Fruit fly (Drosophila melanogaster) whole organism, prepupa: ENCODE data around the gene CG7191.
A peak's percentile ranks its signal among the peaks of the same experiment; 100 is the strongest.

Source experiments
- CG10631 ChIP-seq: fragments of 200-800 bp; sonication (Bioruptor generic); optimal IDR thresholded peaks from 2 replicates; lab custom pipeline; 2016; ENCODE audit warnings: missing biosample characterization, missing genetic modification characterization
- CG10669 ChIP-seq: fragments of 200-800 bp; sonication (Bioruptor generic); optimal IDR thresholded peaks from 3 replicates; lab custom pipeline; 2018; ENCODE audit warnings: missing biosample characterization, mild to moderate bottlenecking, missing genetic modification characterization, moderate library complexity
- CG11294 ChIP-seq: fragments of 200-800 bp; sonication (Bioruptor generic); IDR thresholded peaks from 2 replicates; pipeline ENCODE4 v1.3.6; 2022; ENCODE audit warnings: missing biosample characterization, missing genetic modification characterization
- CG11762 ChIP-seq: fragments of 200-800 bp; sonication (Bioruptor generic); optimal IDR thresholded peaks from 3 replicates; lab custom pipeline; 2016; ENCODE audit warnings: missing biosample characterization, missing genetic modification characterization; ENCODE audit not compliant: insufficient read depth
- CG11902 ChIP-seq: fragments of 200-800 bp; sonication (Bioruptor generic); optimal IDR thresholded peaks from 3 replicates; lab custom pipeline; 2016; ENCODE audit warnings: missing biosample characterization, missing genetic modification characterization
- CG15336 ChIP-seq: fragments of 200-800 bp; sonication (Bioruptor generic); IDR thresholded peaks from 2 replicates; pipeline ENCODE4 v1.3.6; 2022; ENCODE audit warnings: missing biosample characterization, missing genetic modification characterization
- CG1621 ChIP-seq: fragments of 200-800 bp; sonication (Bioruptor generic); optimal IDR thresholded peaks from 3 replicates; lab custom pipeline; 2018; ENCODE audit warnings: missing biosample characterization, mild to moderate bottlenecking, missing genetic modification characterization
- CG16779 ChIP-seq: fragments of 200-800 bp; sonication (Bioruptor generic); optimal IDR thresholded peaks from 3 replicates; lab custom pipeline; 2017; ENCODE audit warnings: missing biosample characterization, mild to moderate bottlenecking, missing genetic modification characterization
- CG3032 ChIP-seq: fragments of 200-800 bp; optimal IDR thresholded peaks from 2 replicates; lab custom pipeline; 2019; ENCODE audit warnings: missing biosample characterization, mild to moderate bottlenecking, missing genetic modification characterization, moderate library complexity
- CG34406 ChIP-seq: fragments of 200-800 bp; sonication (Bioruptor generic); optimal IDR thresholded peaks from 3 replicates; lab custom pipeline; 2016; ENCODE audit warnings: missing biosample characterization, missing genetic modification characterization
- CG3919 ChIP-seq: fragments of 200-800 bp; sonication (Bioruptor generic); optimal IDR thresholded peaks from 3 replicates; lab custom pipeline; 2016; ENCODE audit warnings: missing biosample characterization, missing genetic modification characterization
- CG6163 ChIP-seq: fragments of 200-800 bp; sonication (Bioruptor generic); IDR thresholded peaks from 3 replicates; pipeline ENCODE4 v1.3.6; 2022; ENCODE audit warnings: missing biosample characterization, missing genetic modification characterization
- CG6276 ChIP-seq: fragments of 200-800 bp; sonication (Bioruptor generic); optimal IDR thresholded peaks from 2 replicates; lab custom pipeline; 2017; ENCODE audit warnings: missing biosample characterization, mild to moderate bottlenecking, missing genetic modification characterization
- CG6808 ChIP-seq: fragments of 200-800 bp; sonication (Bioruptor generic); optimal IDR thresholded peaks from 3 replicates; lab custom pipeline; 2017; ENCODE audit warnings: missing biosample characterization, missing genetic modification characterization, mild to moderate bottlenecking, moderate library complexity, missing genetic modification reagents
- CG6854 ChIP-seq: fragments of 200-800 bp; sonication (Bioruptor generic); optimal IDR thresholded peaks from 2 replicates; lab custom pipeline; 2017; ENCODE audit warnings: missing biosample characterization, mild to moderate bottlenecking, missing genetic modification characterization
- CG7368 ChIP-seq: fragments of 200-800 bp; sonication (Bioruptor generic); optimal IDR thresholded peaks from 3 replicates; lab custom pipeline; 2016; ENCODE audit warnings: missing biosample characterization, missing genetic modification characterization
- CG8119 ChIP-seq: fragments of 200-800 bp; sonication (Bioruptor generic); IDR thresholded peaks from 3 replicates; pipeline ENCODE4 v1.3.6; 2022; ENCODE audit warnings: missing biosample characterization, missing genetic modification characterization
- CG8319 ChIP-seq: fragments of 200-800 bp; sonication (Bioruptor generic); optimal IDR thresholded peaks from 3 replicates; lab custom pipeline; 2016; ENCODE audit warnings: missing biosample characterization, missing genetic modification characterization
- CG8632 ChIP-seq: fragments of 200-800 bp; sonication (Bioruptor generic); optimal IDR thresholded peaks from 3 replicates; lab custom pipeline; 2016; ENCODE audit warnings: missing biosample characterization, missing genetic modification characterization
- CG9139 ChIP-seq: fragments of 200-800 bp; sonication (Bioruptor generic); optimal IDR thresholded peaks from 3 replicates; lab custom pipeline; 2017; ENCODE audit warnings: missing biosample characterization, mild to moderate bottlenecking, missing genetic modification characterization
- Eip78C ChIP-seq: fragments of 200-800 bp; sonication (Bioruptor generic); peaks from one replicate; lab custom pipeline; 2016; ENCODE audit warnings: missing biosample characterization, missing genetic modification characterization
- Ets96B ChIP-seq: fragments of 200-800 bp; optimal IDR thresholded peaks from 2 replicates; lab custom pipeline; 2019; ENCODE audit warnings: missing biosample characterization, mild to moderate bottlenecking, missing genetic modification characterization, moderate library complexity
- Gug ChIP-seq: fragments of 200-800 bp; sonication (Bioruptor generic); IDR thresholded peaks from 2 replicates; pipeline ENCODE4 v1.3.6; 2022; ENCODE audit warnings: missing biosample characterization, missing genetic modification characterization
- Hr39 ChIP-seq: fragments of 200-800 bp; sonication (Bioruptor generic); optimal IDR thresholded peaks from 2 replicates; lab custom pipeline; 2016; ENCODE audit warnings: missing biosample characterization, missing genetic modification characterization
- Hr4 ChIP-seq: fragments of 200-800 bp; sonication (Bioruptor generic); optimal IDR thresholded peaks from 3 replicates; lab custom pipeline; 2016; ENCODE audit warnings: missing biosample characterization, missing genetic modification characterization
- Lpt ChIP-seq: fragments of 200-800 bp; sonication (Bioruptor generic); optimal IDR thresholded peaks from 3 replicates; lab custom pipeline; 2016; ENCODE audit warnings: missing biosample characterization, missing genetic modification characterization
- OdsH ChIP-seq: fragments of 200-800 bp; sonication (Bioruptor generic); optimal IDR thresholded peaks from 3 replicates; lab custom pipeline; 2016; ENCODE audit warnings: missing biosample characterization, missing genetic modification characterization
- Sox102F ChIP-seq: fragments of 200-800 bp; sonication (Bioruptor generic); optimal IDR thresholded peaks from 2 replicates; lab custom pipeline; 2016; ENCODE audit warnings: missing biosample characterization, mild to moderate bottlenecking, missing genetic modification characterization
- Sox14 ChIP-seq: fragments of 200-800 bp; sonication (Bioruptor generic); optimal IDR thresholded peaks from 3 replicates; lab custom pipeline; 2016; ENCODE audit warnings: missing biosample characterization, missing genetic modification characterization
- Sox15 ChIP-seq: fragments of 200-800 bp; sonication (Bioruptor generic); optimal IDR thresholded peaks from 3 replicates; lab custom pipeline; 2016; ENCODE audit warnings: missing biosample characterization, missing genetic modification characterization
- achi ChIP-seq: fragments of 200-800 bp; sonication (Bioruptor generic); optimal IDR thresholded peaks from 3 replicates; lab custom pipeline; 2016; ENCODE audit warnings: missing biosample characterization, missing genetic modification characterization
- acj6 ChIP-seq: fragments of 200-800 bp; sonication (Bioruptor generic); optimal IDR thresholded peaks from 3 replicates; lab custom pipeline; 2016; ENCODE audit warnings: missing biosample characterization, missing genetic modification characterization
- cyc ChIP-seq: fragments of 200-800 bp; sonication (Bioruptor generic); optimal IDR thresholded peaks from 3 replicates; lab custom pipeline; 2016; ENCODE audit warnings: missing biosample characterization, missing genetic modification characterization
- dac ChIP-seq: fragments of 200-800 bp; sonication (Bioruptor generic); optimal IDR thresholded peaks from 2 replicates; lab custom pipeline; 2017; ENCODE audit warnings: missing biosample characterization, mild to moderate bottlenecking, missing genetic modification characterization
- dsx ChIP-seq: fragments of 200-800 bp; optimal IDR thresholded peaks from 3 replicates; lab custom pipeline; 2019; ENCODE audit warnings: missing biosample characterization, mild to moderate bottlenecking, missing genetic modification characterization, moderate library complexity; ENCODE audit not compliant: poor library complexity, severe bottlenecking
- eg ChIP-seq: fragments of 200-800 bp; sonication (Bioruptor generic); IDR thresholded peaks from 3 replicates; pipeline ENCODE4 v1.3.6; 2022; ENCODE audit warnings: missing biosample characterization, missing genetic modification characterization
- esn ChIP-seq: fragments of 200-800 bp; sonication (Bioruptor generic); optimal IDR thresholded peaks from 2 replicates; lab custom pipeline; 2016; ENCODE audit warnings: missing biosample characterization, mild to moderate bottlenecking, missing genetic modification characterization, moderate library complexity
- fd85E ChIP-seq: fragments of 200-800 bp; sonication (Bioruptor generic); optimal IDR thresholded peaks from 3 replicates; lab custom pipeline; 2016; ENCODE audit warnings: missing biosample characterization, missing genetic modification characterization
- fkh ChIP-seq: fragments of 200-800 bp; sonication (Bioruptor generic); optimal IDR thresholded peaks from 3 replicates; lab custom pipeline; 2017; ENCODE audit warnings: missing biosample characterization, mild to moderate bottlenecking, missing genetic modification characterization, moderate library complexity
- lz ChIP-seq: fragments of 200-800 bp; sonication (Bioruptor generic); optimal IDR thresholded peaks from 3 replicates; lab custom pipeline; 2016; ENCODE audit warnings: missing biosample characterization, missing genetic modification characterization
- pdm3 ChIP-seq: fragments of 200-800 bp; sonication (Bioruptor generic); optimal IDR thresholded peaks from 3 replicates; lab custom pipeline; 2016; ENCODE audit warnings: missing biosample characterization, missing genetic modification characterization
- spab ChIP-seq: fragments of 200-800 bp; sonication (Bioruptor generic); optimal IDR thresholded peaks from 2 replicates; lab custom pipeline; 2017; ENCODE audit warnings: missing biosample characterization, mild to moderate bottlenecking, missing genetic modification characterization, missing genetic modification reagents
- ss ChIP-seq, 2 experiments: fragments of 200-800 bp; sonication (Bioruptor generic); optimal IDR thresholded peaks; 2 replicates in 1 of 2; 3 replicates in 1 of 2; lab custom pipeline; 2017 to 2018; ENCODE audit warnings: mild to moderate bottlenecking in 2 of 2, missing biosample characterization in 2 of 2, missing genetic modification characterization in 2 of 2, moderate library complexity in 1 of 2
- topi ChIP-seq: fragments of 200-800 bp; sonication (Bioruptor generic); optimal IDR thresholded peaks from 3 replicates; lab custom pipeline; 2016; ENCODE audit warnings: missing biosample characterization, missing genetic modification characterization
- vri ChIP-seq: fragments of 200-800 bp; sonication (Bioruptor generic); optimal IDR thresholded peaks from 3 replicates; lab custom pipeline; 2016; ENCODE audit warnings: missing biosample characterization, mild to moderate bottlenecking, missing genetic modification characterization

The CG7191 gene

DNA sequence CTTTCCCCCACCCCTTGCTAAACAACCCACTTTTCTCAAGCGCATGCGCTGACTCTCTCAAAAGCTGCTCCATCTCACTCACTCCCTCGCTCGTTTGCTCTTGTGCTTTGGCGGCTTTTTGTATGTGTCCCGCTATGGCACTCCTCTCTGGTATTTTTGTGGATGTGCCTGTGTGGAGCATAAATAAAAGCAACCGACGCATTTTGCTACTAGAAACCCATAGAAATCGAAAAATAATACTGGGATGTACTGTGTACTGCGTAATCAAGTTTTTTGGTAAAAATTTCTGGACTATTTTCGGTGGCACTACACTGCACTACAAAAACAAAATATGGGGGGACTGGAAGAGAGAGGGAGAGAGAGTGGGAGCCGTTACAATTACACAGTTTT is 42.3 kb downstream of the CG7191 start:
- TF ChIP-seq CG6854 (GFP tag; lab: Kevin White, UChicago) (peak; percentile 71), CG6808 (GFP tag; lab: Kevin White, UChicago) (no peak), lz (peak; percentile 2), Lpt (GFP tag; lab: Kevin White, UChicago) (peak; percentile 38), CG8119 (GFP tag; lab: Robert Waterston, UW) (peak; percentile 38; the same call in 2 of the 3 replicates), dac (no peak), topi (GFP tag; lab: Kevin White, UChicago) (peak; percentile 18), achi (GFP tag; lab: Kevin White, UChicago) (no peak), Eip78C (peak; percentile 73), CG15336 (GFP tag; lab: Robert Waterston, UW) (peak; percentile 34; the same call in 1 of the 2 replicates), esn (GFP tag; lab: Kevin White, UChicago) (peak; percentile 3), pdm3 (GFP tag; lab: Kevin White, UChicago) (no peak), eg (GFP tag; lab: Robert Waterston, UW) (peak; percentile 44; the same call in 2 of the 3 replicates), fkh (GFP tag; lab: Kevin White, UChicago) (peak; percentile 93), CG10631 (GFP tag; lab: Kevin White, UChicago) (no peak), CG1621 (tag; lab: Kevin White, UChicago) (peak; percentile 39), Hr39 (GFP tag; lab: Kevin White, UChicago) (no peak), CG10669 (GFP tag; lab: Kevin White, UChicago) (no peak), Gug (GFP tag; lab: Robert Waterston, UW) (peak; percentile 20; the same call in 1 of the 2 replicates), CG3032 (peak; percentile 11), vri (GFP tag; lab: Kevin White, UChicago) (peak; percentile 76), fd85E (GFP tag; lab: Kevin White, UChicago) (no peak), Sox15 (GFP tag; lab: Kevin White, UChicago) (no peak), CG16779 (tag; lab: Kevin White, UChicago) (no peak), Sox14 (peak; percentile 35), CG11902 (no peak), ss (GFP tag; optimal IDR thresholded peaks at IDR 0.05; lab: Kevin White, UChicago) (peak in 1 of 2 experiments; percentile 48)

dm6 chr2L:7810519-7810918 is 43.1 kb downstream of the CG7191 start, which contains the start of gene Cdc14:
Cdc14 (minus strand) TSS chr2L:7810703.
- peak; percentile 1 for TF ChIP-seq dsx (GFP tag; lab: Kevin White, UChicago)
- TF ChIP-seq dac, result no peak
- TF ChIP-seq CG3919 (GFP tag; lab: Kevin White, UChicago), result peak; percentile 29
- TF ChIP-seq CG11294 (GFP tag; lab: Robert Waterston, UW), result no peak
- peak; percentile 10 for TF ChIP-seq CG9139
- TF ChIP-seq CG6854 (GFP tag; lab: Kevin White, UChicago), result peak; percentile 9
- TF ChIP-seq CG6163, result peak; percentile 43; the same call in 2 of the 3 replicates
- TF ChIP-seq CG34406 (GFP tag; lab: Kevin White, UChicago), result no peak
- TF ChIP-seq CG1621 (tag; lab: Kevin White, UChicago), result peak; percentile 95
- TF ChIP-seq spab (GFP tag; lab: Kevin White, UChicago), result no peak
- TF ChIP-seq Sox102F, result peak; percentile 51

dm6 chr2L:7811249-7812002 is 44.0 kb downstream of the CG7191 start, which contains the start of gene LanB1:
LanB1 (plus strand) TSS chr2L:7811438.
- TF ChIP-seq CG6163 (peak; percentile 64; the same call in 2 of the 3 replicates), CG7368 (no peak), ss (GFP tag; optimal IDR thresholded peaks at IDR 0.05; lab: Kevin White, UChicago) (peak; percentile 21 to 51), Hr4 (GFP tag; lab: Kevin White, UChicago) (no peak), CG1621 (tag; lab: Kevin White, UChicago) (no peak), OdsH (no peak), CG8319 (GFP tag; lab: Kevin White, UChicago) (no peak), CG11762 (GFP tag; lab: Kevin White, UChicago) (no peak), acj6 (GFP tag; lab: Kevin White, UChicago) (no peak), fkh (GFP tag; lab: Kevin White, UChicago) (peak; percentile 31), CG3919 (GFP tag; lab: Kevin White, UChicago) (peak; percentile 34), CG3032 (no peak), Lpt (GFP tag; lab: Kevin White, UChicago) (peak; percentile 44), CG6808 (GFP tag; lab: Kevin White, UChicago) (peak; percentile 2), CG8119 (GFP tag; lab: Robert Waterston, UW) (peak; percentile 47; the same call in 1 of the 3 replicates), cyc (GFP tag; lab: Kevin White, UChicago) (no peak), eg (GFP tag; lab: Robert Waterston, UW) (0 out of 3 replicates have a peak, but pooled peaks have one; percentile 40), CG6276 (GFP tag; lab: Kevin White, UChicago) (peak; percentile 43), spab (GFP tag; lab: Kevin White, UChicago) (no peak), CG8632 (GFP tag; lab: Kevin White, UChicago) (no peak), Ets96B (no peak)
